Fruit fly (Drosophila melanogaster) whole organism, prepupa: ENCODE results near the gene CG10761.

Source experiments
- Blimp-1 ChIP-seq: fragments of 200-800 bp; sonication (Bioruptor generic); optimal IDR thresholded peaks from 3 replicates; lab custom pipeline; 2017; ENCODE audit warnings: missing biosample characterization, missing genetic modification characterization, mild to moderate bottlenecking, moderate library complexity, missing genetic modification reagents
- CG10669 ChIP-seq: fragments of 200-800 bp; sonication (Bioruptor generic); optimal IDR thresholded peaks from 3 replicates; lab custom pipeline; 2018; ENCODE audit warnings: missing biosample characterization, mild to moderate bottlenecking, missing genetic modification characterization, moderate library complexity
- CG11762 ChIP-seq: fragments of 200-800 bp; sonication (Bioruptor generic); optimal IDR thresholded peaks from 3 replicates; lab custom pipeline; 2016; ENCODE audit warnings: missing biosample characterization, missing genetic modification characterization; ENCODE audit not compliant: insufficient read depth
- CG11902 ChIP-seq: fragments of 200-800 bp; sonication (Bioruptor generic); optimal IDR thresholded peaks from 3 replicates; lab custom pipeline; 2016; ENCODE audit warnings: missing biosample characterization, missing genetic modification characterization
- CG15336 ChIP-seq: fragments of 200-800 bp; sonication (Bioruptor generic); IDR thresholded peaks from 2 replicates; pipeline ENCODE4 v1.3.6; 2022; ENCODE audit warnings: missing biosample characterization, missing genetic modification characterization
- CG1621 ChIP-seq: fragments of 200-800 bp; sonication (Bioruptor generic); optimal IDR thresholded peaks from 3 replicates; lab custom pipeline; 2018; ENCODE audit warnings: missing biosample characterization, mild to moderate bottlenecking, missing genetic modification characterization
- CG16779 ChIP-seq: fragments of 200-800 bp; sonication (Bioruptor generic); optimal IDR thresholded peaks from 3 replicates; lab custom pipeline; 2017; ENCODE audit warnings: missing biosample characterization, mild to moderate bottlenecking, missing genetic modification characterization
- CG3032 ChIP-seq: fragments of 200-800 bp; optimal IDR thresholded peaks from 2 replicates; lab custom pipeline; 2019; ENCODE audit warnings: missing biosample characterization, mild to moderate bottlenecking, missing genetic modification characterization, moderate library complexity
- CG31627 ChIP-seq: fragments of 200-800 bp; sonication (Bioruptor generic); optimal IDR thresholded peaks from 3 replicates; lab custom pipeline; 2016; ENCODE audit warnings: missing biosample characterization, missing genetic modification characterization
- CG32006 ChIP-seq: fragments of 200-800 bp; sonication (Bioruptor generic); optimal IDR thresholded peaks from 3 replicates; lab custom pipeline; 2017; ENCODE audit warnings: missing biosample characterization, mild to moderate bottlenecking, missing genetic modification characterization
- CG34406 ChIP-seq: fragments of 200-800 bp; sonication (Bioruptor generic); optimal IDR thresholded peaks from 3 replicates; lab custom pipeline; 2016; ENCODE audit warnings: missing biosample characterization, missing genetic modification characterization
- CG3919 ChIP-seq: fragments of 200-800 bp; sonication (Bioruptor generic); optimal IDR thresholded peaks from 3 replicates; lab custom pipeline; 2016; ENCODE audit warnings: missing biosample characterization, missing genetic modification characterization
- CG4318 ChIP-seq: fragments of 200-800 bp; sonication (Bioruptor generic); optimal IDR thresholded peaks from 3 replicates; lab custom pipeline; 2017; ENCODE audit warnings: missing biosample characterization, mild to moderate bottlenecking, missing genetic modification characterization
- CG6276 ChIP-seq: fragments of 200-800 bp; sonication (Bioruptor generic); optimal IDR thresholded peaks from 2 replicates; lab custom pipeline; 2017; ENCODE audit warnings: missing biosample characterization, mild to moderate bottlenecking, missing genetic modification characterization
- CG6792 ChIP-seq: fragments of 200-800 bp; sonication (Bioruptor generic); optimal IDR thresholded peaks from 3 replicates; lab custom pipeline; 2016; ENCODE audit warnings: missing biosample characterization, missing genetic modification characterization
- CG6808 ChIP-seq: fragments of 200-800 bp; sonication (Bioruptor generic); optimal IDR thresholded peaks from 3 replicates; lab custom pipeline; 2017; ENCODE audit warnings: missing biosample characterization, missing genetic modification characterization, mild to moderate bottlenecking, moderate library complexity, missing genetic modification reagents
- CG6854 ChIP-seq: fragments of 200-800 bp; sonication (Bioruptor generic); optimal IDR thresholded peaks from 2 replicates; lab custom pipeline; 2017; ENCODE audit warnings: missing biosample characterization, mild to moderate bottlenecking, missing genetic modification characterization
- CG7368 ChIP-seq: fragments of 200-800 bp; sonication (Bioruptor generic); optimal IDR thresholded peaks from 3 replicates; lab custom pipeline; 2016; ENCODE audit warnings: missing biosample characterization, missing genetic modification characterization
- CG8119 ChIP-seq: fragments of 200-800 bp; sonication (Bioruptor generic); IDR thresholded peaks from 3 replicates; pipeline ENCODE4 v1.3.6; 2022; ENCODE audit warnings: missing biosample characterization, missing genetic modification characterization
- CG8319 ChIP-seq: fragments of 200-800 bp; sonication (Bioruptor generic); optimal IDR thresholded peaks from 3 replicates; lab custom pipeline; 2016; ENCODE audit warnings: missing biosample characterization, missing genetic modification characterization
- CG8632 ChIP-seq: fragments of 200-800 bp; sonication (Bioruptor generic); optimal IDR thresholded peaks from 3 replicates; lab custom pipeline; 2016; ENCODE audit warnings: missing biosample characterization, missing genetic modification characterization
- Eip75B ChIP-seq: fragments of 200-800 bp; sonication (Bioruptor generic); optimal IDR thresholded peaks from 3 replicates; lab custom pipeline; 2016; ENCODE audit warnings: missing biosample characterization, missing genetic modification characterization
- Eip78C ChIP-seq: fragments of 200-800 bp; sonication (Bioruptor generic); peaks from one replicate; lab custom pipeline; 2016; ENCODE audit warnings: missing biosample characterization, missing genetic modification characterization
- Eip93F ChIP-seq: fragments of 200-800 bp; sonication (Bioruptor generic); optimal IDR thresholded peaks from 2 replicates; lab custom pipeline; 2016; ENCODE audit warnings: missing biosample characterization, mild to moderate bottlenecking, missing genetic modification characterization
- Ets21C ChIP-seq: fragments of 200-800 bp; sonication (Bioruptor generic); optimal IDR thresholded peaks from 3 replicates; lab custom pipeline; 2016; ENCODE audit warnings: missing biosample characterization, missing genetic modification characterization
- Ets96B ChIP-seq: fragments of 200-800 bp; optimal IDR thresholded peaks from 2 replicates; lab custom pipeline; 2019; ENCODE audit warnings: missing biosample characterization, mild to moderate bottlenecking, missing genetic modification characterization, moderate library complexity
- Gug ChIP-seq: fragments of 200-800 bp; sonication (Bioruptor generic); IDR thresholded peaks from 2 replicates; pipeline ENCODE4 v1.3.6; 2022; ENCODE audit warnings: missing biosample characterization, missing genetic modification characterization
- Hr38 ChIP-seq: sonication (Bioruptor generic); optimal IDR thresholded peaks from 2 replicates; lab custom pipeline; 2016; ENCODE audit warnings: missing biosample characterization, missing genetic modification characterization
- Hr39 ChIP-seq: fragments of 200-800 bp; sonication (Bioruptor generic); optimal IDR thresholded peaks from 2 replicates; lab custom pipeline; 2016; ENCODE audit warnings: missing biosample characterization, missing genetic modification characterization
- Hr4 ChIP-seq: fragments of 200-800 bp; sonication (Bioruptor generic); optimal IDR thresholded peaks from 3 replicates; lab custom pipeline; 2016; ENCODE audit warnings: missing biosample characterization, missing genetic modification characterization
- Met ChIP-seq: fragments of 200-800 bp; sonication (Bioruptor generic); optimal IDR thresholded peaks from 3 replicates; lab custom pipeline; 2016; ENCODE audit warnings: missing biosample characterization, missing genetic modification characterization
- OdsH ChIP-seq: fragments of 200-800 bp; sonication (Bioruptor generic); optimal IDR thresholded peaks from 3 replicates; lab custom pipeline; 2016; ENCODE audit warnings: missing biosample characterization, missing genetic modification characterization
- Smox ChIP-seq: fragments of 200-800 bp; sonication (Bioruptor generic); optimal IDR thresholded peaks from 3 replicates; lab custom pipeline; 2016; ENCODE audit warnings: missing biosample characterization, missing genetic modification characterization
- Sox102F ChIP-seq: fragments of 200-800 bp; sonication (Bioruptor generic); optimal IDR thresholded peaks from 2 replicates; lab custom pipeline; 2016; ENCODE audit warnings: missing biosample characterization, mild to moderate bottlenecking, missing genetic modification characterization
- Sox14 ChIP-seq: fragments of 200-800 bp; sonication (Bioruptor generic); optimal IDR thresholded peaks from 3 replicates; lab custom pipeline; 2016; ENCODE audit warnings: missing biosample characterization, missing genetic modification characterization
- Sox15 ChIP-seq: fragments of 200-800 bp; sonication (Bioruptor generic); optimal IDR thresholded peaks from 3 replicates; lab custom pipeline; 2016; ENCODE audit warnings: missing biosample characterization, missing genetic modification characterization
- achi ChIP-seq: fragments of 200-800 bp; sonication (Bioruptor generic); optimal IDR thresholded peaks from 3 replicates; lab custom pipeline; 2016; ENCODE audit warnings: missing biosample characterization, missing genetic modification characterization
- cyc ChIP-seq: fragments of 200-800 bp; sonication (Bioruptor generic); optimal IDR thresholded peaks from 3 replicates; lab custom pipeline; 2016; ENCODE audit warnings: missing biosample characterization, missing genetic modification characterization
- dsx ChIP-seq: fragments of 200-800 bp; optimal IDR thresholded peaks from 3 replicates; lab custom pipeline; 2019; ENCODE audit warnings: missing biosample characterization, mild to moderate bottlenecking, missing genetic modification characterization, moderate library complexity; ENCODE audit not compliant: poor library complexity, severe bottlenecking
- eg ChIP-seq: fragments of 200-800 bp; sonication (Bioruptor generic); IDR thresholded peaks from 3 replicates; pipeline ENCODE4 v1.3.6; 2022; ENCODE audit warnings: missing biosample characterization, missing genetic modification characterization
- esn ChIP-seq: fragments of 200-800 bp; sonication (Bioruptor generic); optimal IDR thresholded peaks from 2 replicates; lab custom pipeline; 2016; ENCODE audit warnings: missing biosample characterization, mild to moderate bottlenecking, missing genetic modification characterization, moderate library complexity
- fd59A ChIP-seq: fragments of 200-800 bp; sonication (Bioruptor generic); optimal IDR thresholded peaks from 2 replicates; lab custom pipeline; 2017; ENCODE audit warnings: missing biosample characterization, mild to moderate bottlenecking, missing genetic modification characterization, missing genetic modification reagents
- fkh ChIP-seq: fragments of 200-800 bp; sonication (Bioruptor generic); optimal IDR thresholded peaks from 3 replicates; lab custom pipeline; 2017; ENCODE audit warnings: missing biosample characterization, mild to moderate bottlenecking, missing genetic modification characterization, moderate library complexity
- lz ChIP-seq: fragments of 200-800 bp; sonication (Bioruptor generic); optimal IDR thresholded peaks from 3 replicates; lab custom pipeline; 2016; ENCODE audit warnings: missing biosample characterization, missing genetic modification characterization
- net ChIP-seq: fragments of 200-800 bp; sonication (Bioruptor generic); optimal IDR thresholded peaks from 3 replicates; lab custom pipeline; 2016; ENCODE audit warnings: missing biosample characterization, missing genetic modification characterization
- pdm3 ChIP-seq: fragments of 200-800 bp; sonication (Bioruptor generic); optimal IDR thresholded peaks from 3 replicates; lab custom pipeline; 2016; ENCODE audit warnings: missing biosample characterization, missing genetic modification characterization
- salr ChIP-seq, 2 experiments: fragments of 200-800 bp; sonication (Bioruptor generic); optimal IDR thresholded peaks; 3 replicates each; lab custom pipeline; 2016 to 2018; ENCODE audit warnings: missing biosample characterization in 2 of 2, missing genetic modification characterization in 2 of 2, mild to moderate bottlenecking in 1 of 2
- spab ChIP-seq: fragments of 200-800 bp; sonication (Bioruptor generic); optimal IDR thresholded peaks from 2 replicates; lab custom pipeline; 2017; ENCODE audit warnings: missing biosample characterization, mild to moderate bottlenecking, missing genetic modification characterization, missing genetic modification reagents
- ss ChIP-seq, 2 experiments: fragments of 200-800 bp; sonication (Bioruptor generic); optimal IDR thresholded peaks; 2 replicates in 1 of 2; 3 replicates in 1 of 2; lab custom pipeline; 2017 to 2018; ENCODE audit warnings: mild to moderate bottlenecking in 2 of 2, missing biosample characterization in 2 of 2, missing genetic modification characterization in 2 of 2, moderate library complexity in 1 of 2
- svp ChIP-seq: fragments of 200-800 bp; sonication (Bioruptor generic); peaks from one replicate; lab custom pipeline; 2016; ENCODE audit warnings: missing biosample characterization, missing genetic modification characterization
- topi ChIP-seq: fragments of 200-800 bp; sonication (Bioruptor generic); optimal IDR thresholded peaks from 3 replicates; lab custom pipeline; 2016; ENCODE audit warnings: missing biosample characterization, missing genetic modification characterization
- vri ChIP-seq: fragments of 200-800 bp; sonication (Bioruptor generic); optimal IDR thresholded peaks from 3 replicates; lab custom pipeline; 2016; ENCODE audit warnings: missing biosample characterization, mild to moderate bottlenecking, missing genetic modification characterization

CG10761 gene

DNA sequence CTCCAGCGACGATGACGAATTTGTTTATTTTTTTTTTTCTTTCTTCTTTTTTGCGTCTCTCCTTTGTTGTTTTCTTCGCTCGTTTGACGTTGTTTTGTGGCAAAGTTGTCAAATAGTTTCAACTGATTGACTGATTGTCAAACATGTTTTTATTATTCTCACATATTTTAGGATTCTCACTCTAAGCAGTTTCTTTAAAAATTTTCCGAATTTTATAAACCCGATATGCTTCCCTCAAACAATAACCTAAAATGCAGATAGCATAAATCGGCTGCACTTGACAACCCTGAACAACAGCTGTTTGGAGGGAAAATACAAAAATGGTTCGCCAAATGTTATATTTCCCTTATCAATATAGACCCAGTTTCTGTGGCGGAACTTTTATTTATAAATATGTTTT is 19.1 kb downstream of the CG10761 start, which contains the start of gene CG17982:
TSS of gene CG17982 (minus strand) at position 299 of the 400 bp plus-strand sequence.
- peak; percentile 94 for TF ChIP-seq CG31627
- TF ChIP-seq fkh, result peak; percentile 66
- TF ChIP-seq CG32006, result peak; percentile 84
- peak; percentile 92 for TF ChIP-seq CG7368 (GFP tag; lab: Kevin White, UChicago)
- TF ChIP-seq CG8119, result peak; percentile 85
- TF ChIP-seq Hr38 (GFP tag; lab: Kevin White, UChicago), result peak; percentile 24
- peak; percentile 74 for TF ChIP-seq fd59A (GFP tag; lab: Kevin White, UChicago)
- peak; percentile 98 for TF ChIP-seq achi (GFP tag; lab: Kevin White, UChicago)
- peak; percentile 90 for TF ChIP-seq eg (GFP tag; lab: Robert Waterston, UW)
- peak; percentile 89 for TF ChIP-seq CG6792 (GFP tag; lab: Kevin White, UChicago)
- peak in 1 of 2 experiments; percentile 88 for TF ChIP-seq ss (GFP tag; optimal IDR thresholded peaks at IDR 0.05; lab: Kevin White, UChicago)
- TF ChIP-seq Ets21C (GFP tag; lab: Kevin White, UChicago), result peak; percentile 89
- peak; percentile 95 for TF ChIP-seq Sox102F
- peak; percentile 94 for TF ChIP-seq lz
- TF ChIP-seq CG4318, result no peak
- TF ChIP-seq CG16779 (tag; lab: Kevin White, UChicago), result no peak
- peak; percentile 90 for TF ChIP-seq CG8632 (GFP tag; lab: Kevin White, UChicago)
- TF ChIP-seq net, result peak; percentile 93
- peak; percentile 90 for TF ChIP-seq OdsH (GFP tag; lab: Kevin White, UChicago)
- TF ChIP-seq dsx (GFP tag; lab: Kevin White, UChicago), result peak; percentile 85
- peak; percentile 94 for TF ChIP-seq CG3919 (GFP tag; lab: Kevin White, UChicago)
- TF ChIP-seq vri, result no peak
- TF ChIP-seq esn (GFP tag; lab: Kevin White, UChicago), result peak; percentile 96
- TF ChIP-seq Eip93F (GFP tag; lab: Kevin White, UChicago), result peak; percentile 90
- TF ChIP-seq Ets96B, result peak; percentile 90
- peak; percentile 81 for TF ChIP-seq Gug
- TF ChIP-seq Met (GFP tag; lab: Kevin White, UChicago), result peak; percentile 95
- no peak for TF ChIP-seq Blimp-1 (GFP tag; lab: Kevin White, UChicago)
- TF ChIP-seq topi (GFP tag; lab: Kevin White, UChicago), result peak; percentile 94
- TF ChIP-seq salr (GFP tag; optimal IDR thresholded peaks at IDR 0.05; lab: Kevin White, UChicago), result peak; percentile 77 to 80
- TF ChIP-seq Sox14 (GFP tag; lab: Kevin White, UChicago), result peak; percentile 96
- peak; percentile 92 for TF ChIP-seq cyc (GFP tag; lab: Kevin White, UChicago)
- peak; percentile 85 for TF ChIP-seq CG6808 (GFP tag; lab: Kevin White, UChicago)
- peak; percentile 77 for TF ChIP-seq CG11762
- peak; percentile 92 for TF ChIP-seq CG6276
- TF ChIP-seq Sox15 (GFP tag; lab: Kevin White, UChicago), result peak; percentile 77
- peak; percentile 76 for TF ChIP-seq CG6854 (GFP tag; lab: Kevin White, UChicago)
- no peak for TF ChIP-seq spab (GFP tag; lab: Kevin White, UChicago)
- peak; percentile 93 for TF ChIP-seq Hr39 (GFP tag; lab: Kevin White, UChicago)
- TF ChIP-seq CG34406 (GFP tag; lab: Kevin White, UChicago), result peak; percentile 91
- peak; percentile 92 for TF ChIP-seq Hr4 (GFP tag; lab: Kevin White, UChicago)
- no peak for TF ChIP-seq svp (GFP tag; lab: Kevin White, UChicago)
- TF ChIP-seq CG1621, result peak; percentile 82
- peak; percentile 87 for TF ChIP-seq CG3032 (tag; lab: Kevin White, UChicago)
- TF ChIP-seq Smox (GFP tag; lab: Kevin White, UChicago), result no peak
- peak; percentile 72 for TF ChIP-seq CG11902 (GFP tag; lab: Kevin White, UChicago)
- peak; percentile 94 for TF ChIP-seq Eip75B (GFP tag; lab: Kevin White, UChicago)
- TF ChIP-seq CG8319, result peak; percentile 81
- peak; percentile 96 for TF ChIP-seq Eip78C (GFP tag; lab: Kevin White, UChicago)
- TF ChIP-seq pdm3 (GFP tag; lab: Kevin White, UChicago), result peak; percentile 94
- peak; percentile 91 for TF ChIP-seq CG10669 (GFP tag; lab: Kevin White, UChicago)
- TF ChIP-seq CG15336 (GFP tag; lab: Robert Waterston, UW), result peak; percentile 97
